Worm (Caenorhabditis elegans) whole organism, midembryonic: ENCODE results near the gene lbp-3.

ENCODE experiments used
- cog-1 ChIP-seq: sonication (generic microtip); optimal IDR thresholded peaks from 2 replicates; lab custom pipeline; 2016; ENCODE audit warnings: missing genetic modification characterization, missing compliant biosample characterization
- flt-1 ChIP-seq: fragments of 200-800 bp; sonication (Bioruptor generic); IDR thresholded peaks from 2 replicates; pipeline ENCODE4 v1.3.6; 2022; ENCODE audit warnings: missing genetic modification characterization, missing compliant biosample characterization
- klf-2 ChIP-seq: fragments of 200-800 bp; sonication (Bioruptor generic); conservative IDR thresholded peaks from 2 replicates; pipeline ENCODE4 v1.3.6; 2022; ENCODE audit warnings: missing genetic modification reagents, missing genetic modification characterization, missing compliant biosample characterization
- med-1 ChIP-seq: sonication (generic microtip); optimal IDR thresholded peaks from 2 replicates; lab custom pipeline; 2017; ENCODE audit warnings: missing genetic modification characterization, mild to moderate bottlenecking, missing compliant biosample characterization, antibody characterized with exemption, missing genetic modification reagents; ENCODE audit not compliant: insufficient read depth
- ref-1 ChIP-seq: fragments of 200-800 bp; sonication (Bioruptor generic); conservative IDR thresholded peaks from 2 replicates; pipeline ENCODE4 v1.3.6; 2022; ENCODE audit warnings: missing genetic modification reagents, missing genetic modification characterization, missing compliant biosample characterization
- tab-1 ChIP-seq: fragments of 200-800 bp; sonication (Bioruptor generic); IDR thresholded peaks from 2 replicates; pipeline ENCODE4 v1.3.6; 2022; ENCODE audit warnings: missing genetic modification characterization, missing compliant biosample characterization
- ztf-29 ChIP-seq: fragments of 200-800 bp; sonication (Bioruptor generic); IDR thresholded peaks from 2 replicates; pipeline ENCODE4 v1.3.6; 2022; ENCODE audit warnings: missing genetic modification reagents, missing genetic modification characterization, missing compliant biosample characterization

DNA sequence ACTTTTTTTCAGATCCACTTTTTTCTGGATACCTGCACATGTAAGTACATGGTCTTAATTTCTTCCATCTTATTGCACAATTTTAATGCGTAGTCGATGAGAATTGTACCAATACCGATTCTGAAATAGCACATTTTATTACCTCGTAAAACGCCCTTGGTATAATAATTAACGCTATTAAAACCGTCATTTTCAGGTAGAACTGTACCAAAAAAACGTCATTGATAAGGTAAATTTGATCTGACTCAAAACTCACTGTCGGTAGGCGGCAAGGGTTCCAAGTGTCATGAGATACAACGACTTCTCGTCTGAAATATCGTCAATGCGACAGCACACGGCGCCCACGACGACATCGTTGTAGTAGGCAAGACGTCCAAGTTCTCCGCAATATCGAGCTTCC lies 12.8 kb upstream of the lbp-3 start:
- no peak for TF ChIP-seq med-1 (GFP tag; lab: Kevin White, UChicago)
- no peak for TF ChIP-seq ztf-29
- TF ChIP-seq klf-2 = no peak
- TF ChIP-seq tab-1 (GFP tag; lab: Robert Waterston, UW) = no peak
- no peak for TF ChIP-seq flt-1 (GFP tag; lab: Robert Waterston, UW)
- no peak for TF ChIP-seq cog-1 (tag; lab: Kevin White, UChicago)
- no peak for TF ChIP-seq ref-1 (GFP tag; lab: Robert Waterston, UW)
